Worm (Caenorhabditis elegans): Measurements from ENCODE around the gene msp-51.
"Not testable (repeated sequence)": the region's sequence is repeated elsewhere in the genome, so short reads cannot be mapped to it uniquely, and the experiment has no call there.

The msp-51 gene

DNA sequence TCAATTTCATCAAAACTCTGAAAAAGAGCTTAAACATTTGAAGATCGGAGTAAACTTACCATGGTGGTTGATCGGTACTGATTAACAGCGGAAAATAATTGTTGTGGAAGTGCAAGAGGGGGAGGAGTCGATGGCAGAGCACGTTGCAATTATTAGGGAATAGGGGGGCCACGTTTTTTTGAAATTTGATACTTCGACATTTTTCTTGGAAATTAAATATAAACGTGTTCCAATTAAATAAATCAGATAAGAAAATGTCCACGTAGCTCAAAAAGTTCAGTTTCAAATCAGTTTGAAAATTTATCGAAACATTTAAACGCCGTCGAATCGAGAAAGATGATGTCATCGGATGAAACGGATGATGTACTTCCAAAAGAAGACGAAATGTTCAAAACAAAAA lies 38.4 kb downstream of the msp-51 start, which contains the start of gene F36H12.9:
Gene F36H12.9 (plus strand): TSS at position 301 of the 400 bp plus-strand sequence.
- TF ChIP-seq pes-1 (GFP tag; IDR thresholded peaks at IDR 0.05); sea-1 (GFP tag; conservative IDR thresholded peaks at IDR 0.05); F13C5.2 (tag; optimal IDR thresholded peaks at IDR 0.05): not testable (repeated sequence)

ce11 chrIV:5254678-5255077 lies 40.5 kb downstream of the msp-51 start, which contains the start of gene F36H12.10:
TSS of gene F36H12.10 (minus strand) at chrIV:5254778.
- not testable (repeated sequence) for TF ChIP-seq ama-1 (optimal IDR thresholded peaks at IDR 0.05); flt-1 (GFP tag; IDR thresholded peaks at IDR 0.05); tbx-37 (GFP tag; conservative IDR thresholded peaks at IDR 0.05)

Measured in whole organism, early embryonic.